Fruit fly (Drosophila melanogaster) whole organism, embryonic: ENCODE results near the gene CG18262.

Experiments
- CG10147 ChIP-seq: fragments of 200-800 bp; sonication (Bioruptor generic); optimal IDR thresholded peaks from 2 replicates; lab custom pipeline; 2019; ENCODE audit warnings: missing biosample characterization, mild to moderate bottlenecking, missing genetic modification characterization, moderate library complexity
- CG10267 ChIP-seq: fragments of 200-800 bp; sonication (Bioruptor generic); optimal IDR thresholded peaks from 2 replicates; lab custom pipeline; 2018; ENCODE audit warnings: missing biosample characterization, mild to moderate bottlenecking, missing genetic modification characterization, moderate library complexity
- CG12659 ChIP-seq: fragments of 200-800 bp; sonication (Bioruptor generic); optimal IDR thresholded peaks from 3 replicates; lab custom pipeline; 2017; ENCODE audit warnings: mild to moderate bottlenecking, missing biosample characterization, missing genetic modification reagents, missing genetic modification characterization
- CG13287 ChIP-seq: fragments of 200-800 bp; sonication (Bioruptor generic); IDR thresholded peaks from 2 replicates; pipeline ENCODE4 v1.3.6; 2022; ENCODE audit warnings: missing biosample characterization, missing genetic modification characterization; ENCODE audit not compliant: partially characterized antibody
- CG13624 ChIP-seq: fragments of 200-800 bp; sonication (Bioruptor generic); optimal IDR thresholded peaks from 2 replicates; lab custom pipeline; 2016; ENCODE audit warnings: missing biosample characterization, missing genetic modification characterization
- CG15514 ChIP-seq: fragments of 200-800 bp; sonication (Bioruptor generic); optimal IDR thresholded peaks from 3 replicates; lab custom pipeline; 2017; ENCODE audit warnings: missing biosample characterization, missing genetic modification characterization, mild to moderate bottlenecking, moderate library complexity, missing genetic modification reagents
- CG15601 ChIP-seq: fragments of 200-800 bp; sonication (Bioruptor generic); optimal IDR thresholded peaks from 3 replicates; lab custom pipeline; 2019; ENCODE audit warnings: missing biosample characterization, mild to moderate bottlenecking, missing genetic modification characterization, moderate library complexity
- CG17802 ChIP-seq: fragments of 200-800 bp; sonication (Bioruptor generic); optimal IDR thresholded peaks from 2 replicates; lab custom pipeline; 2018; ENCODE audit warnings: missing biosample characterization, mild to moderate bottlenecking, missing genetic modification characterization, moderate library complexity
- CG2712 ChIP-seq: fragments of 200-800 bp; optimal IDR thresholded peaks from 3 replicates; lab custom pipeline; 2019; ENCODE audit warnings: missing biosample characterization, mild to moderate bottlenecking, missing genetic modification characterization, moderate library complexity
- CG30020 ChIP-seq: fragments of 200-800 bp; optimal IDR thresholded peaks from 2 replicates; lab custom pipeline; 2019; ENCODE audit warnings: missing biosample characterization, mild to moderate bottlenecking, missing genetic modification characterization, moderate library complexity
- CG33557 ChIP-seq: fragments of 200-800 bp; sonication (Bioruptor generic); optimal IDR thresholded peaks from 2 replicates; lab custom pipeline; 2019; ENCODE audit warnings: missing biosample characterization, mild to moderate bottlenecking, missing genetic modification characterization, moderate library complexity
- CG4328 ChIP-seq: fragments of 200-800 bp; sonication (Bioruptor generic); optimal IDR thresholded peaks from 3 replicates; lab custom pipeline; 2017; ENCODE audit warnings: missing biosample characterization, missing genetic modification reagents, missing genetic modification characterization
- CG4617 ChIP-seq: fragments of 200-800 bp; sonication (Bioruptor generic); optimal IDR thresholded peaks from 3 replicates; lab custom pipeline; 2016; ENCODE audit warnings: missing biosample characterization, missing genetic modification characterization, borderline replicate concordance
- CG7357 ChIP-seq: fragments of 200-800 bp; sonication (Bioruptor generic); IDR thresholded peaks from 3 replicates; pipeline ENCODE4 v1.3.6; 2022; ENCODE audit warnings: missing biosample characterization, missing genetic modification characterization
- CG7372 ChIP-seq: fragments of 200-800 bp; sonication (Bioruptor generic); IDR thresholded peaks from 2 replicates; pipeline ENCODE4 v1.3.6; 2022; ENCODE audit warnings: missing biosample characterization, missing genetic modification characterization
- CG8290 ChIP-seq, 3 experiments: fragments of 200-800 bp; sonication (Bioruptor generic); optimal IDR thresholded peaks; 2 replicates each; lab custom pipeline; 2016 to 2019; ENCODE audit warnings: missing biosample characterization in 3 of 3, missing genetic modification characterization in 3 of 3, mild to moderate bottlenecking in 2 of 3, moderate library complexity in 1 of 3
- CG8924 ChIP-seq: fragments of 200-800 bp; optimal IDR thresholded peaks from 3 replicates; lab custom pipeline; 2019; ENCODE audit warnings: missing biosample characterization, mild to moderate bottlenecking, missing genetic modification characterization, moderate library complexity
- CG9797 ChIP-seq: fragments of 200-800 bp; sonication (Bioruptor generic); optimal IDR thresholded peaks from 3 replicates; lab custom pipeline; 2018; ENCODE audit warnings: missing biosample characterization, mild to moderate bottlenecking, missing genetic modification characterization
- Elba2 ChIP-seq: fragments of 200-800 bp; sonication (Bioruptor generic); optimal IDR thresholded peaks from 3 replicates; lab custom pipeline; 2016; ENCODE audit warnings: missing biosample characterization, missing genetic modification characterization
- Ets97D ChIP-seq: fragments of 200-800 bp; sonication (Bioruptor generic); optimal IDR thresholded peaks from 3 replicates; lab custom pipeline; 2016; ENCODE audit warnings: missing biosample characterization, missing genetic modification characterization
- HLHmδ ChIP-seq: fragments of 200-800 bp; sonication (Bioruptor generic); optimal IDR thresholded peaks from 2 replicates; lab custom pipeline; 2018; ENCODE audit warnings: missing biosample characterization, mild to moderate bottlenecking, missing genetic modification characterization, moderate library complexity
- MBD-R2 ChIP-seq: fragments of 200-800 bp; sonication (Bioruptor generic); IDR thresholded peaks from 2 replicates; pipeline ENCODE4 v1.3.6; 2022; ENCODE audit warnings: missing biosample characterization, missing genetic modification characterization
- Rx ChIP-seq: fragments of 200-800 bp; sonication (Bioruptor generic); IDR thresholded peaks from 2 replicates; pipeline ENCODE4 v1.3.6; 2022; ENCODE audit warnings: missing biosample characterization, missing genetic modification characterization
- Sry-δ ChIP-seq: fragments of 200-800 bp; sonication (Bioruptor generic); optimal IDR thresholded peaks from 2 replicates; lab custom pipeline; 2016; ENCODE audit warnings: missing biosample characterization, missing genetic modification characterization
- abd-A ChIP-seq: fragments of 200-800 bp; sonication (Bioruptor generic); optimal IDR thresholded peaks from 3 replicates; lab custom pipeline; 2019; ENCODE audit warnings: missing biosample characterization, mild to moderate bottlenecking, missing genetic modification characterization, moderate library complexity
- ara ChIP-seq: fragments of 200-800 bp; sonication (Bioruptor generic); IDR thresholded peaks from 2 replicates; pipeline ENCODE4 v1.3.6; 2022; ENCODE audit warnings: missing biosample characterization, missing genetic modification characterization
- chm ChIP-seq: fragments of 200-800 bp; sonication (Bioruptor generic); IDR thresholded peaks from 2 replicates; pipeline ENCODE4 v1.3.6; 2022; ENCODE audit warnings: missing biosample characterization, missing genetic modification characterization
- crp ChIP-seq, 2 experiments: fragments of 200-800 bp; sonication (Bioruptor generic); optimal IDR thresholded peaks; 2 replicates in 1 of 2; 3 replicates in 1 of 2; lab custom pipeline; 2017; ENCODE audit warnings: missing biosample characterization in 2 of 2, missing genetic modification characterization in 2 of 2, mild to moderate bottlenecking in 1 of 2, moderate library complexity in 1 of 2
- dysf ChIP-seq: fragments of 200-800 bp; sonication (Bioruptor generic); IDR thresholded peaks from 3 replicates; pipeline ENCODE4 v1.3.6; 2022; ENCODE audit warnings: missing biosample characterization, missing genetic modification characterization
- en ChIP-seq: fragments of 200-800 bp; sonication (Bioruptor generic); optimal IDR thresholded peaks from 2 replicates; lab custom pipeline; 2016; ENCODE audit warnings: missing biosample characterization, missing genetic modification characterization
- ftz-f1 ChIP-seq: fragments of 200-800 bp; sonication (Bioruptor generic); optimal IDR thresholded peaks from 2 replicates; lab custom pipeline; 2016; ENCODE audit warnings: missing biosample characterization, missing genetic modification characterization
- gfzf ChIP-seq: fragments of 200-800 bp; sonication (Bioruptor generic); optimal IDR thresholded peaks from 2 replicates; lab custom pipeline; 2016; ENCODE audit warnings: missing biosample characterization, mild to moderate bottlenecking, missing genetic modification characterization, moderate library complexity
- grn ChIP-seq: fragments of 200-800 bp; sonication (Bioruptor generic); optimal IDR thresholded peaks from 3 replicates; lab custom pipeline; 2017; ENCODE audit warnings: missing biosample characterization, missing genetic modification characterization
- gsb-n ChIP-seq: fragments of 200-800 bp; sonication (Bioruptor generic); optimal IDR thresholded peaks from 3 replicates; lab custom pipeline; 2018; ENCODE audit warnings: missing biosample characterization, mild to moderate bottlenecking, missing genetic modification characterization
- lbe ChIP-seq: fragments of 200-800 bp; sonication (Bioruptor generic); optimal IDR thresholded peaks from 2 replicates; lab custom pipeline; 2016; ENCODE audit warnings: missing biosample characterization, mild to moderate bottlenecking, missing genetic modification characterization
- lilli ChIP-seq: fragments of 200-800 bp; sonication (Bioruptor generic); optimal IDR thresholded peaks from 3 replicates; lab custom pipeline; 2016; ENCODE audit warnings: missing biosample characterization, missing genetic modification characterization
- phol ChIP-seq: fragments of 200-800 bp; sonication (Bioruptor generic); optimal IDR thresholded peaks from 3 replicates; lab custom pipeline; 2018; ENCODE audit warnings: missing biosample characterization, mild to moderate bottlenecking, missing genetic modification characterization, moderate library complexity
- pnt ChIP-seq: fragments of 200-800 bp; sonication (Bioruptor generic); optimal IDR thresholded peaks from 3 replicates; lab custom pipeline; 2016; ENCODE audit warnings: missing biosample characterization, missing genetic modification characterization
- pzg ChIP-seq: fragments of 200-800 bp; sonication (Bioruptor generic); optimal IDR thresholded peaks from 3 replicates; lab custom pipeline; 2018; ENCODE audit warnings: missing biosample characterization, mild to moderate bottlenecking, missing genetic modification characterization, moderate library complexity
- repo ChIP-seq: fragments of 200-800 bp; sonication (Bioruptor generic); optimal IDR thresholded peaks from 2 replicates; lab custom pipeline; 2016; ENCODE audit warnings: missing biosample characterization, missing genetic modification characterization
- rib ChIP-seq: fragments of 200-800 bp; sonication (Bioruptor generic); IDR thresholded peaks from 2 replicates; pipeline ENCODE4 v1.3.6; 2022; ENCODE audit warnings: missing biosample characterization, missing genetic modification characterization
- row ChIP-seq: fragments of 200-800 bp; sonication (Bioruptor generic); IDR thresholded peaks from 3 replicates; pipeline ENCODE4 v1.3.6; 2022; ENCODE audit warnings: missing biosample characterization, missing genetic modification characterization
- salm ChIP-seq: fragments of 200-800 bp; sonication (Bioruptor generic); optimal IDR thresholded peaks from 2 replicates; lab custom pipeline; 2018; ENCODE audit warnings: missing biosample characterization, mild to moderate bottlenecking, missing genetic modification characterization
- sc ChIP-seq, 3 experiments: fragments of >200 bp in 2 of 3; fragments of 200-800 bp in 1 of 3; sonication (Bioruptor generic) in 1 of 3; optimal IDR thresholded peaks; 2 replicates in 2 of 3; 3 replicates in 1 of 3; lab custom pipeline; 2017; ENCODE audit warnings: mild to moderate bottlenecking in 1 of 3, missing biosample characterization in 1 of 3, missing genetic modification characterization in 1 of 3, missing genetic modification reagents in 1 of 3
- schlank ChIP-seq: fragments of 200-800 bp; sonication (Bioruptor generic); optimal IDR thresholded peaks from 2 replicates; lab custom pipeline; 2018; ENCODE audit warnings: missing biosample characterization, mild to moderate bottlenecking, missing genetic modification characterization
- so ChIP-seq: fragments of 200-800 bp; sonication (Bioruptor generic); IDR thresholded peaks from 3 replicates; pipeline ENCODE4 v1.3.6; 2022; ENCODE audit warnings: missing biosample characterization, missing genetic modification characterization
- stwl ChIP-seq: fragments of 200-800 bp; sonication (Bioruptor generic); optimal IDR thresholded peaks from 3 replicates; lab custom pipeline; 2018; ENCODE audit warnings: missing biosample characterization, mild to moderate bottlenecking, missing genetic modification characterization, moderate library complexity
- tx ChIP-seq: fragments of 200-800 bp; sonication (Bioruptor generic); optimal IDR thresholded peaks from 2 replicates; lab custom pipeline; 2016; ENCODE audit warnings: missing biosample characterization, missing genetic modification characterization
- zen ChIP-seq: fragments of 200-800 bp; sonication (Bioruptor generic); optimal IDR thresholded peaks from 3 replicates; lab custom pipeline; 2018; ENCODE audit warnings: missing biosample characterization, mild to moderate bottlenecking, missing genetic modification characterization, moderate library complexity

Gene CG18262

DNA sequence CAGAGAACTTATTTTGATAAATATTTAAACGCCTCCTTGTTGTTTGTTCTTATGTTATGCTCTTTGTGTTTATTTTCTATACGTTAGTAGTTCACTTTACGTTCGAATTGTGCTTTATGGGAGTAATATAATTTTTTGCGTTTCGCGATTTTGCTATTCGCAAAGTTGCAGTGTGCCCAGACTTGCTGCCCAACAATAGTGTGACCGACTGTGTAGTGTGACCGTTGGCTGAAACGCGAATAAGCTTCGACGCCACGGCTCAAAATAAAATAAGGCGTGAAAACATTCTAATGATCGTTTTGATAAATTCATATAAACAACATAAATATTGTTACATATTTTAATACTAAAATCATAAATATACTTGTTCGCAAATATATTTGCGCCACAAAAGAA is 10.7 kb upstream of the CG18262 start, which contains the start of gene Smox:
TSS of gene Smox (minus strand) at position 213 of the 396 bp plus-strand sequence.
- peak; percentile 87 for TF ChIP-seq gfzf (GFP tag; lab: Kevin White, UChicago)
- peak; percentile 18 for TF ChIP-seq Ets97D (GFP tag; lab: Kevin White, UChicago)
- peak; percentile 75 for TF ChIP-seq CG4617
- no peak for TF ChIP-seq CG7357
- TF ChIP-seq CG10267 (tag; lab: Kevin White, UChicago), result peak; percentile 54
- TF ChIP-seq Elba2 (GFP tag; lab: Kevin White, UChicago), result peak; percentile 28
- TF ChIP-seq zen (tag; lab: Kevin White, UChicago), result peak; percentile 17
- TF ChIP-seq lilli (GFP tag; lab: Kevin White, UChicago), result no peak
- TF ChIP-seq row, result 0 out of 3 replicates have a peak, but pooled peaks have one; percentile 36
- TF ChIP-seq gsb-n (tag; lab: Kevin White, UChicago), result peak; percentile 15
- TF ChIP-seq rib, result peak; percentile 65; the same call in 1 of the 2 replicates
- TF ChIP-seq CG8290 (GFP tag; optimal IDR thresholded peaks at IDR 0.05; lab: Kevin White, UChicago), result no peak
- peak in 1 of 2 experiments; percentile 5 for TF ChIP-seq CG8290 (tag; optimal IDR thresholded peaks at IDR 0.05; lab: Kevin White, UChicago)
- no peak for TF ChIP-seq abd-A
- no peak for TF ChIP-seq CG4328
- TF ChIP-seq schlank (tag; lab: Kevin White, UChicago), result no peak
- TF ChIP-seq CG8924, result peak; percentile 26
- TF ChIP-seq chm (GFP tag; lab: Robert Waterston, UW), result no peak
- TF ChIP-seq CG13624 (GFP tag; lab: Kevin White, UChicago), result peak; percentile 38
- no peak for TF ChIP-seq ara (GFP tag; lab: Robert Waterston, UW)
- no peak for TF ChIP-seq CG10147
- TF ChIP-seq phol, result peak; percentile 17
- peak; percentile 6 for TF ChIP-seq Sry-δ (GFP tag; lab: Kevin White, UChicago)
- TF ChIP-seq stwl (tag; lab: Kevin White, UChicago), result peak; percentile 60
- no peak for TF ChIP-seq dysf (GFP tag; lab: Robert Waterston, UW)
- no peak for TF ChIP-seq en (GFP tag; lab: Kevin White, UChicago)
- no peak for TF ChIP-seq repo (GFP tag; lab: Kevin White, UChicago)
- peak; percentile 37 for TF ChIP-seq CG13287 (GFP tag; lab: Robert Waterston, UW)
- TF ChIP-seq CG15514, result peak; percentile 22
- TF ChIP-seq pzg (GFP tag; lab: Kevin White, UChicago), result peak; percentile 73
- TF ChIP-seq CG7372 (GFP tag; lab: Robert Waterston, UW), result no peak
- peak; percentile 43 for TF ChIP-seq MBD-R2
- peak; percentile 28 for TF ChIP-seq CG15601
- peak; percentile 1 for TF ChIP-seq CG2712 (tag; lab: Kevin White, UChicago)
- TF ChIP-seq grn (GFP tag; lab: Kevin White, UChicago), result no peak
- no peak for TF ChIP-seq pnt (GFP tag; lab: Kevin White, UChicago)
- TF ChIP-seq sc (optimal IDR thresholded peaks at IDR 0.05; lab: Kevin White, UChicago), result no peak
- TF ChIP-seq sc (GFP tag; optimal IDR thresholded peaks at IDR 0.05; lab: Kevin White, UChicago), result no peak
- TF ChIP-seq CG17802 (tag; lab: Kevin White, UChicago), result no peak
- no peak for TF ChIP-seq ftz-f1 (GFP tag; lab: Kevin White, UChicago)
- peak; percentile 62 for TF ChIP-seq CG12659
- peak; percentile 35 for TF ChIP-seq lbe
- no peak for TF ChIP-seq so
- TF ChIP-seq crp (GFP tag; optimal IDR thresholded peaks at IDR 0.05; lab: Kevin White, UChicago), result peak in 1 of 2 experiments; percentile 26
- no peak for TF ChIP-seq salm (tag; lab: Kevin White, UChicago)
- TF ChIP-seq Rx (GFP tag; lab: Robert Waterston, UW), result no peak
- TF ChIP-seq tx (GFP tag; lab: Kevin White, UChicago), result no peak
- no peak for TF ChIP-seq HLHmδ (GFP tag; lab: Kevin White, UChicago)
- no peak for TF ChIP-seq CG33557
- TF ChIP-seq CG9797 (GFP tag; lab: Kevin White, UChicago), result peak; percentile 97
- TF ChIP-seq CG30020 (tag; lab: Kevin White, UChicago), result peak; percentile 19
